Worm (Caenorhabditis elegans) whole organism, L1 larva: ENCODE results near the gene skr-19.

ENCODE experiments used
- blmp-1 ChIP-seq: fragments of 150-350 bp; optimal IDR thresholded peaks from 2 replicates; lab custom pipeline; 2014; ENCODE audit warnings: missing biosample characterization, missing genetic modification characterization
- lin-35 ChIP-seq, 2 experiments: fragments of 150-350 bp; optimal IDR thresholded peaks; 2 replicates each; lab custom pipeline; 2014; ENCODE audit warnings: missing biosample characterization in 2 of 2, missing genetic modification characterization in 2 of 2, missing genetic modification reagents in 2 of 2
- nhr-12 ChIP-seq: sonication (generic microtip); optimal IDR thresholded peaks from 2 replicates; lab custom pipeline; 2017; ENCODE audit warnings: missing biosample characterization, missing genetic modification characterization
- nhr-237 ChIP-seq: fragments of 150-350 bp; optimal IDR thresholded peaks from 2 replicates; lab custom pipeline; 2014; ENCODE audit warnings: missing biosample characterization, missing genetic modification characterization

DNA sequence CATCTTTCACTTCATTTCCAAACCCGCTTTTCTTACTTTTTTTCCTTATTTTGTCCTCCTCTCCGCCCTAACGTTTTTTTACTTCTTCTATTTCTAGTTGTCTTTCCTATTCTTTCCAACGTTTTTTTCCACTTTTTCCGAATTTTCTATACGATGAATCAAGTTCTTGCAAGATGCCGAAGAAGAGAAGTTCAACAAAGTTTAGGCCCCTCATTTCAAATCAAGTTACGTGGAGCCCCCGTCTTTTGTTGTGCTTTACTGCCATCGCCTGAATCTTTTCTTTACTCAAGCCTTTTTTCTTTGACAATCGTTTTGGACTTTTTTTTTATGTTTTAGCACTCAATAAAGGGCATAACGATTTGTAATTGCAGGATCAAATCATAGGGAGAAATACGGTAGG is 23.1 kb downstream of the skr-19 start, which contains the start of gene unc-9:
- TF ChIP-seq lin-35 (GFP tag; optimal IDR thresholded peaks at IDR 0.05; lab: Kevin White, UChicago) (no peak), nhr-237 (no peak), blmp-1 (tag; lab: Kevin White, UChicago) (no peak), nhr-12 (tag; lab: Kevin White, UChicago) (no peak)
